Fruit fly (Drosophila melanogaster): ENCODE data around the gene RhoGAP102A.

RhoGAP102A gene

dm6 chr4:254697-255096 lies at the start of gene RhoGAP102A:
Gene RhoGAP102A, plus strand, starts transcription at chr4:254997.
- TF ChIP-seq h (optimal IDR thresholded peaks at IDR 0.05) (no peak), psq (optimal IDR thresholded peaks at IDR 0.05) (no peak), insv (optimal IDR thresholded peaks at IDR 0.05) (no peak), Myc (optimal IDR thresholded peaks at IDR 0.05) (no peak), Sin3A (optimal IDR thresholded peaks at IDR 0.05) (no peak), ttk (optimal IDR thresholded peaks at IDR 0.05) (no peak)

- TF ChIP-seq psq (optimal IDR thresholded peaks at IDR 0.05), result no peak
- TF ChIP-seq h (optimal IDR thresholded peaks at IDR 0.05), result no peak
- no peak for TF ChIP-seq ttk (optimal IDR thresholded peaks at IDR 0.05)
- no peak for TF ChIP-seq insv (optimal IDR thresholded peaks at IDR 0.05)
- no peak for TF ChIP-seq Myc (optimal IDR thresholded peaks at IDR 0.05)
- TF ChIP-seq Sin3A (optimal IDR thresholded peaks at IDR 0.05), result no peak
These were observed 49.0 kb upstream of the RhoGAP102A start, which contains the start of gene CG31998 for dm6 chr4:205671-206252. Gene CG31998, minus strand, starts transcription at chr4:205945.

- TF ChIP-seq h (optimal IDR thresholded peaks at IDR 0.05) (no peak), Sin3A (optimal IDR thresholded peaks at IDR 0.05) (no peak), Myc (optimal IDR thresholded peaks at IDR 0.05) (no peak), psq (optimal IDR thresholded peaks at IDR 0.05) (no peak), insv (optimal IDR thresholded peaks at IDR 0.05) (no peak), ttk (optimal IDR thresholded peaks at IDR 0.05) (no peak)
These were observed 44.7 kb upstream of the RhoGAP102A start, which contains the start of gene Crk for dm6 chr4:210011-210649. Gene Crk, plus strand, starts transcription at chr4:210224.

- TF ChIP-seq insv (optimal IDR thresholded peaks at IDR 0.05), result no peak
- no peak for TF ChIP-seq Sin3A (optimal IDR thresholded peaks at IDR 0.05)
- TF ChIP-seq psq (optimal IDR thresholded peaks at IDR 0.05), result no peak
- no peak for TF ChIP-seq Myc (optimal IDR thresholded peaks at IDR 0.05)
- no peak for TF ChIP-seq ttk (optimal IDR thresholded peaks at IDR 0.05)
- TF ChIP-seq h (optimal IDR thresholded peaks at IDR 0.05), result no peak
These were observed 29.0 kb upstream of the RhoGAP102A start for dm6 chr4:225824-226223.

- TF ChIP-seq Sin3A (optimal IDR thresholded peaks at IDR 0.05), result no peak
- TF ChIP-seq Myc (optimal IDR thresholded peaks at IDR 0.05), result no peak
- TF ChIP-seq insv (optimal IDR thresholded peaks at IDR 0.05), result no peak
- no peak for TF ChIP-seq h (optimal IDR thresholded peaks at IDR 0.05)
- TF ChIP-seq ttk (optimal IDR thresholded peaks at IDR 0.05), result no peak
- TF ChIP-seq psq (optimal IDR thresholded peaks at IDR 0.05), result no peak
These were observed 28.0 kb upstream of the RhoGAP102A start for dm6 chr4:226751-227150.

dm6 chr4:227648-228047 lies 27.1 kb upstream of the RhoGAP102A start, which contains the start of the genes CG31999 and yellow-h:
Gene CG31999, minus strand, starts transcription at chr4:227748.
Gene yellow-h, plus strand, starts transcription at chr4:227922.
- TF ChIP-seq Sin3A (optimal IDR thresholded peaks at IDR 0.05) (no peak), Myc (optimal IDR thresholded peaks at IDR 0.05) (no peak), ttk (optimal IDR thresholded peaks at IDR 0.05) (no peak), psq (optimal IDR thresholded peaks at IDR 0.05) (no peak), insv (optimal IDR thresholded peaks at IDR 0.05) (no peak), h (optimal IDR thresholded peaks at IDR 0.05) (no peak)

DNA sequence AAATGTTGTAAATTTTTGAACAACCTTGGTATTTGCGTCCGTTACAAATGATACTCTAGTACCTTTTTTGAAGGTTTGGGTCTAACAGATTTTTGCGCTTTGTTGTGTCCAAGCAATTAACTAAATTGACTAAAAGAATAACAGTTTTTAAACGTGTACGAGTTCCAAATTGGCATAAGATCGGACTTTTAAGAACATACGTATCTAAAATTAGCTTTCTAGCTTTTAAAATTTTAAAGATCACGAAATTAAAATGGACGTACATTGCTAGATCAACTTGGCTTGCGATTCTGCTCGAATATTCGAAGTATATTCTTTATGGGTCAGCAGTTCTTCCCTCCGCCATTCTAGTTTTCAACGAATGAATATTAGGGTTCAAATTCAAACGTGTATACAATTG lies 24.4 kb upstream of the RhoGAP102A start, which contains the start of gene CG1674:
CG1674 (plus strand) TSS at position 301 of the 400 bp plus-strand sequence.
- TF ChIP-seq Myc (optimal IDR thresholded peaks at IDR 0.05), result no peak
- no peak for TF ChIP-seq ttk (optimal IDR thresholded peaks at IDR 0.05)
- TF ChIP-seq insv (optimal IDR thresholded peaks at IDR 0.05), result no peak
- no peak for TF ChIP-seq psq (optimal IDR thresholded peaks at IDR 0.05)
- TF ChIP-seq h (optimal IDR thresholded peaks at IDR 0.05), result no peak
- TF ChIP-seq Sin3A (optimal IDR thresholded peaks at IDR 0.05), result no peak

DNA sequence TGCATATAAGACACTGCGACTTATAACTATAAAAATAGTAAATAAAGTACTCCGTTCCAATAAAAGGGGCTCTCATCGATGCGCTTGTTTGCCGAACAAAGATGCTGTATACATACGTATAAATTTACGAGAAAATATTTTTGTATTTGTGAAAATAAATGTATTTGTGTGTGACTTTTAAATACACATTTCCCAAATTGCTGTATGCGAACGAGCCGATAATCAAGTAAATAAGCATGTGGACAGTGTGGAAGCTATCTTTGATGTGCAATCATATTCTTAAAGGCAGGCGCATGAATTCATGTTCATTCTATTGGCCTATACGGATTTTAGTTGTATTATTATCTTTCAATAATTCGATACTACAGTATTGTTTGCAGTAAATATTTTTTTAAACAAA lies 23.6 kb upstream of the RhoGAP102A start:
- TF ChIP-seq ttk (optimal IDR thresholded peaks at IDR 0.05), result no peak

DNA sequence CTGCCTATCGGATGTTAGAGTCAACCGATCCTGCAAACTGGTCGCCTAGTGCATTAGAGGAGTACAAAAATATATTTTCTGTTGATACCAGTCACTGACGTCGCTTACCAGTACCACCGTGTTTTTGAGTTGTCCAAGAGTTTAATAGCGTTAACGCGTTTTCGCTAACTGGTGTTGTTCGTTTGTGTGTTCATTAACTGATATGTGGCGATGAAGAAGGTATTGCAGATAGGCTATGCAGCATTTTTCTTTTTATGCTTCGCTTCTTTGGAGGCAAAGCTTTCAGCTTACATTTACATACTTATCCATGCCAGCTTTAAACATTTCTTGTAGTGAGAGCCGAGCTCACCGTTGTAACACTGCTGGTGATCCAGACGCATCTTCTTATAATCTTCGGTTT lies 16.4 kb upstream of the RhoGAP102A start:
- TF ChIP-seq Myc (optimal IDR thresholded peaks at IDR 0.05) (no peak), psq (optimal IDR thresholded peaks at IDR 0.05) (no peak), Sin3A (optimal IDR thresholded peaks at IDR 0.05) (no peak), ttk (optimal IDR thresholded peaks at IDR 0.05) (no peak), h (optimal IDR thresholded peaks at IDR 0.05) (no peak), insv (optimal IDR thresholded peaks at IDR 0.05) (no peak)

dm6 chr4:240850-241249 lies 13.9 kb upstream of the RhoGAP102A start:
- TF ChIP-seq h (optimal IDR thresholded peaks at IDR 0.05) (no peak), insv (optimal IDR thresholded peaks at IDR 0.05) (no peak), ttk (optimal IDR thresholded peaks at IDR 0.05) (no peak), psq (optimal IDR thresholded peaks at IDR 0.05) (no peak), Sin3A (optimal IDR thresholded peaks at IDR 0.05) (no peak), Myc (optimal IDR thresholded peaks at IDR 0.05) (no peak)

dm6 chr4:253176-253575 lies 1.6 kb upstream of the RhoGAP102A start, which contains the start of gene dpr7:
Gene dpr7, minus strand, starts transcription at chr4:253329.
- TF ChIP-seq Sin3A (optimal IDR thresholded peaks at IDR 0.05), result no peak
- no peak for TF ChIP-seq Myc (optimal IDR thresholded peaks at IDR 0.05)
- no peak for TF ChIP-seq psq (optimal IDR thresholded peaks at IDR 0.05)
- TF ChIP-seq ttk (optimal IDR thresholded peaks at IDR 0.05), result no peak
- TF ChIP-seq insv (optimal IDR thresholded peaks at IDR 0.05), result no peak
- TF ChIP-seq h (optimal IDR thresholded peaks at IDR 0.05), result no peak

dm6 chr4:261484-262070 lies 6.8 kb downstream of the RhoGAP102A start:
- TF ChIP-seq Sin3A (optimal IDR thresholded peaks at IDR 0.05), result no peak
- no peak for TF ChIP-seq ttk (optimal IDR thresholded peaks at IDR 0.05)
- TF ChIP-seq insv (optimal IDR thresholded peaks at IDR 0.05), result no peak
- no peak for TF ChIP-seq Myc (optimal IDR thresholded peaks at IDR 0.05)
- TF ChIP-seq h (optimal IDR thresholded peaks at IDR 0.05), result no peak
